Worm (Caenorhabditis elegans): ENCODE measurements around the gene ccch-3.

DNA sequence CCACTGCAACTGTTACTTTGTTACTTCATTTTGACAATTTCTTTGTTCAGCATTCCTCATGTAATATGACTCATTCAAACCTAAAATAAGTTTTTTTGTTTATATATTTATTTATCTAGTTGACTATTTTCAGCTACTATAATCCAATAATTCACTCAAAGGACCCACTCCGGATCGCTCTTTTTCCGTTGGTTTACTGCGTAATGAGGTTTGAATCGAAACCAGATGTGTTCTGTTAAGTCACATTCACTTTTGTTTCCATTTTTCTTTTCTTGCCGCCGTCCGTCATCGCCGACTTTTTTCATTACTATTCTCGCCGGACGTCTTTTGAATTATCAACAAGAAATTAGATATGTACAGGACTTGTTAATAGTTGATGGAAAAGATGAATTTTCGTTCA lies 3.9 kb upstream of the ccch-3 start:
- TF ChIP-seq ceh-79 (tag; optimal IDR thresholded peaks at IDR 0.05) (no peak), Y95B8A.8 (GFP tag; IDR thresholded peaks at IDR 0.05) (no peak), lin-26 (GFP tag; IDR thresholded peaks at IDR 0.05) (no peak), nfya-1 (tag; optimal IDR thresholded peaks at IDR 0.05; ENCODE audit: borderline replicate concordance, insufficient read depth) (no peak), madf-10 (tag; optimal IDR thresholded peaks at IDR 0.05) (no peak), F49E8.2 (tag; optimal IDR thresholded peaks at IDR 0.05; ENCODE audit: insufficient read depth) (no peak), Y79H2A.3 (GFP tag; conservative IDR thresholded peaks at IDR 0.05) (no peak), F22D6.2 (tag; optimal IDR thresholded peaks at IDR 0.05) (no peak), mxl-1 (tag; optimal IDR thresholded peaks at IDR 0.05) (no peak)
